Worm (Caenorhabditis elegans): ENCODE results near the gene T13G4.7.
"Not testable (repeated sequence)": the region's sequence is repeated elsewhere in the genome, so short reads cannot be mapped to it uniquely, and the experiment has no call there.

The T13G4.7 gene

ce11 chrX:1207915-1208314 is 2.0 kb upstream of the T13G4.7 start:
- TF ChIP-seq lin-26 (GFP tag; IDR thresholded peaks at IDR 0.05) (0 out of 2 replicates have a peak, but pooled peaks have one; percentile 35), Y67H2A.10 (GFP tag; conservative IDR thresholded peaks at IDR 0.05) (no peak), die-1 (tag; optimal IDR thresholded peaks at IDR 0.05) (peak; percentile 47), ztf-18 (tag; optimal IDR thresholded peaks at IDR 0.05) (peak; percentile 23), tbp1 (GFP tag; optimal IDR thresholded peaks at IDR 0.05) (peak; percentile 79), let-607 (tag; optimal IDR thresholded peaks at IDR 0.05) (peak in 1 of 2 experiments; percentile 3), rpc-1 (optimal IDR thresholded peaks at IDR 0.05) (peak; percentile 82), rpc-1 (tag; optimal IDR thresholded peaks at IDR 0.05) (peak; percentile 93), cebp-1 (GFP tag; IDR thresholded peaks at IDR 0.05) (no peak), cebp-1 (tag; optimal IDR thresholded peaks at IDR 0.05) (no peak), D2030.7 (GFP tag; IDR thresholded peaks at IDR 0.05) (peak; percentile 54), rcor-1 (GFP tag; IDR thresholded peaks at IDR 0.05) (no peak), B0261.1 (tag; optimal IDR thresholded peaks at IDR 0.05) (peak; percentile 51), him-1 (tag; optimal IDR thresholded peaks at IDR 0.05) (peak; percentile 4)

ce11 chrX:1202638-1203037 is 3.3 kb downstream of the T13G4.7 start:
- TF ChIP-seq sea-2 (GFP tag; IDR thresholded peaks at IDR 0.05) (0 out of 2 replicates have a peak, but pooled peaks have one; percentile 44), dox-1 (GFP tag; IDR thresholded peaks at IDR 0.05) (0 out of 2 replicates have a peak, but pooled peaks have one; percentile 12), nfya-2 (GFP tag; IDR thresholded peaks at IDR 0.05) (no peak), zfh-2 (GFP tag; conservative IDR thresholded peaks at IDR 0.05) (peak; percentile 86), madf-3 (GFP tag; IDR thresholded peaks at IDR 0.05) (no peak), egrh-3 (GFP tag; IDR thresholded peaks at IDR 0.05) (0 out of 2 replicates have a peak, but pooled peaks have one; percentile 48)

ce11 chrX:1195178-1195750 is 10.7 kb downstream of the T13G4.7 start:
- TF ChIP-seq Y53F4B.3 (GFP tag; IDR thresholded peaks at IDR 0.05), result peak; percentile 91; the same call in 1 of the 2 replicates
- TF ChIP-seq egrh-3 (GFP tag; IDR thresholded peaks at IDR 0.05), result peak; percentile 82
- not testable (repeated sequence) for TF ChIP-seq snpc-4 (GFP tag; optimal IDR thresholded peaks at IDR 0.05)
- TF ChIP-seq snpc-4 (tag; optimal IDR thresholded peaks at IDR 0.05), result peak in 1 of 4 experiments; percentile 80

- TF ChIP-seq egl-18 (GFP tag; IDR thresholded peaks at IDR 0.05) (no peak), tlf-1 (GFP tag; optimal IDR thresholded peaks at IDR 0.05) (no peak), bed-2 (GFP tag; IDR thresholded peaks at IDR 0.05) (no peak), pbrm-1 (GFP tag; IDR thresholded peaks at IDR 0.05) (no peak), madf-6 (GFP tag; IDR thresholded peaks at IDR 0.05) (no peak), nhr-80 (tag; optimal IDR thresholded peaks at IDR 0.05) (no peak), ceh-27 (GFP tag; optimal IDR thresholded peaks at IDR 0.05) (no peak), mxl-1 (tag; optimal IDR thresholded peaks at IDR 0.05) (no peak)
Observed at ce11 chrX:1192848-1193247, 13.1 kb downstream of the T13G4.7 start, which contains the start of gene T13G4.1. TSS of gene T13G4.1 (plus strand) at chrX:1193148.

ce11 chrX:1191582-1191981 is 14.3 kb downstream of the T13G4.7 start, which contains the start of gene T13G4.4:
TSS of gene T13G4.4 (minus strand) at chrX:1191678.
- TF ChIP-seq snpc-1.1 (tag; optimal IDR thresholded peaks at IDR 0.05; ENCODE audit: insufficient read depth), result no peak
- no peak for TF ChIP-seq lin-40 (tag; optimal IDR thresholded peaks at IDR 0.05)
- no peak for TF ChIP-seq nhr-179 (tag; optimal IDR thresholded peaks at IDR 0.05)
- no peak for TF ChIP-seq sptf-2 (GFP tag; optimal IDR thresholded peaks at IDR 0.05)
- no peak for TF ChIP-seq C06A6.2 (GFP tag; conservative IDR thresholded peaks at IDR 0.05)
- no peak for TF ChIP-seq F55B11.4 (tag; optimal IDR thresholded peaks at IDR 0.05; ENCODE audit: borderline replicate concordance, insufficient read depth)
- TF ChIP-seq ztf-3 (GFP tag; optimal IDR thresholded peaks at IDR 0.05), result no peak
- no peak for TF ChIP-seq mel-28 (tag; optimal IDR thresholded peaks at IDR 0.05; ENCODE audit: borderline replicate concordance)
- TF ChIP-seq snpc-3.4 (tag; optimal IDR thresholded peaks at IDR 0.05), result no peak
- no peak for TF ChIP-seq atf-7 (tag; optimal IDR thresholded peaks at IDR 0.05)
- no peak for TF ChIP-seq F22D6.2 (tag; optimal IDR thresholded peaks at IDR 0.05)
- no peak for TF ChIP-seq ceh-40 (GFP tag; IDR thresholded peaks at IDR 0.05)

Data from whole organism, young adult.